Fruit fly (Drosophila melanogaster): Measurements from ENCODE around the gene CG2604.

The CG2604 gene

DNA sequence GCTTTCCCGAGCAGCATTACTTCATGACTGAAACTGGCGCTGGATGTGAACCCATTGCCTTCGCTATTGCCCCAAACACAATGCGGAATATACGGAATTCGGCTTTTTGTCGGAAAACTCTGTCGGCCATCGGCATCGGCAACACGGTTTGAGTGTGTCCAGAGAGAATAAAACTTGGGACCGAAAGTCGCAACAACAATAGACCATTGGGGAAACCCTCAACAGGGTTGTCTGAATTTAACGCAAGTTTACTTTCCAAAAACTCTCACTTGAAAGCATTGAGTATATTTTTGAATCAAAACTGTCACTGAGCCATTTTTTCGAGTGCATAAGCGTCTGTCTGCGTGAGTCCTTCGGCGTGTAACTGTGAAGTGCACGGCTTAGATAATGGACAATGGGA, 24.9 kb downstream of the CG2604 start (continued):
- TF ChIP-seq CG12236 (GFP tag; optimal IDR thresholded peaks at IDR 0.05) (no peak), knrl (GFP tag; IDR thresholded peaks at IDR 0.05; ENCODE audit: partially characterized antibody) (no peak), CG11456 (GFP tag; IDR thresholded peaks at IDR 0.05) (no peak), ab (GFP tag; optimal IDR thresholded peaks at IDR 0.05) (no peak), CG10147 (GFP tag; optimal IDR thresholded peaks at IDR 0.05) (peak; percentile 59), CG18619 (GFP tag; optimal IDR thresholded peaks at IDR 0.05) (peak; percentile 49), CG9215 (GFP tag; IDR thresholded peaks at IDR 0.05) (no peak), Hr51 (GFP tag; optimal IDR thresholded peaks at IDR 0.05) (peak; percentile 31 to 61), emc (GFP tag; optimal IDR thresholded peaks at IDR 0.05) (no peak), Hmx (GFP tag; optimal IDR thresholded peaks at IDR 0.05) (no peak), CG8944 (GFP tag; optimal IDR thresholded peaks at IDR 0.05) (peak; percentile 30), Bdp1 (GFP tag; optimal IDR thresholded peaks at IDR 0.05) (peak; percentile 37), crp (GFP tag; optimal IDR thresholded peaks at IDR 0.05) (no peak), CG7786 (GFP tag; optimal IDR thresholded peaks at IDR 0.05) (peak; percentile 72), HmgZ (tag; optimal IDR thresholded peaks at IDR 0.05) (peak; percentile 38), Ravus (GFP tag; IDR thresholded peaks at IDR 0.05) (no peak), MESR4 (GFP tag; optimal IDR thresholded peaks at IDR 0.05) (no peak), her (GFP tag; optimal IDR thresholded peaks at IDR 0.05) (peak; percentile 67), tna (GFP tag; IDR thresholded peaks at IDR 0.05; ENCODE audit: partially characterized antibody) (no peak), tap (tag; optimal IDR thresholded peaks at IDR 0.05) (no peak), zf30C (GFP tag; optimal IDR thresholded peaks at IDR 0.05) (peak; percentile 51), CG1792 (GFP tag; optimal IDR thresholded peaks at IDR 0.05) (peak; percentile 12), CG1603 (tag; optimal IDR thresholded peaks at IDR 0.05) (peak; percentile 53), CG8924 (tag; optimal IDR thresholded peaks at IDR 0.05) (peak; percentile 56), CG30431 (GFP tag; optimal IDR thresholded peaks at IDR 0.05) (peak; percentile 8), trh (GFP tag; optimal IDR thresholded peaks at IDR 0.05) (no peak), sna (GFP tag; IDR thresholded peaks at IDR 0.05; ENCODE audit: partially characterized antibody) (no peak), pita (GFP tag; optimal IDR thresholded peaks at IDR 0.05) (no peak), CG13296 (GFP tag; optimal IDR thresholded peaks at IDR 0.05) (peak; percentile 73), org-1 (GFP tag; optimal IDR thresholded peaks at IDR 0.05) (peak; percentile 70), CG31365 (tag; optimal IDR thresholded peaks at IDR 0.05) (peak; percentile 39), Hr78 (GFP tag; optimal IDR thresholded peaks at IDR 0.05) (no peak), da (GFP tag; optimal IDR thresholded peaks at IDR 0.05) (no peak), CG12744 (GFP tag; optimal IDR thresholded peaks at IDR 0.05) (peak; percentile 2), row (GFP tag; IDR thresholded peaks at IDR 0.05) (peak; percentile 77), tgo (GFP tag; IDR thresholded peaks at IDR 0.05) (peak; percentile 32; the same call in 1 of the 3 replicates), HLH4C (GFP tag; IDR thresholded peaks at IDR 0.05; ENCODE audit: partially characterized antibody) (0 out of 3 replicates have a peak, but pooled peaks have one; percentile 21), mld (GFP tag; IDR thresholded peaks at IDR 0.05; ENCODE audit: partially characterized antibody) (no peak), CG7271 (tag; optimal IDR thresholded peaks at IDR 0.05) (no peak), D (optimal IDR thresholded peaks at IDR 0.05) (no peak), D (GFP tag; optimal IDR thresholded peaks at IDR 0.05) (no peak), CG9817 (tag; optimal IDR thresholded peaks at IDR 0.05) (peak; percentile 55), CG10543 (GFP tag; optimal IDR thresholded peaks at IDR 0.05) (peak; percentile 41), sob (GFP tag; IDR thresholded peaks at IDR 0.05) (no peak; the same call in 1 of the 2 replicates), ato (GFP tag; IDR thresholded peaks at IDR 0.05; ENCODE audit: partially characterized antibody) (no peak), B-H1 (GFP tag; IDR thresholded peaks at IDR 0.05) (no peak; the same call in 2 of the 3 replicates), CG12104 (GFP tag; optimal IDR thresholded peaks at IDR 0.05) (no peak), sug (tag; optimal IDR thresholded peaks at IDR 0.05) (peak; percentile 22), CG8765 (GFP tag; IDR thresholded peaks at IDR 0.05) (no peak), rib (GFP tag; IDR thresholded peaks at IDR 0.05) (0 out of 2 replicates have a peak, but pooled peaks have one; percentile 49)
